Worm (Caenorhabditis elegans) whole organism, midembryonic: ENCODE results near the gene cpr-9.

Experiments
- T22C8.4 ChIP-seq: fragments of 200-800 bp; sonication (Bioruptor generic); IDR thresholded peaks from 2 replicates; pipeline ENCODE4 v1.3.6; 2022; ENCODE audit warnings: missing genetic modification characterization, missing compliant biosample characterization
- cog-1 ChIP-seq: sonication (generic microtip); optimal IDR thresholded peaks from 2 replicates; lab custom pipeline; 2016; ENCODE audit warnings: missing genetic modification characterization, missing compliant biosample characterization
- flt-1 ChIP-seq: fragments of 200-800 bp; sonication (Bioruptor generic); IDR thresholded peaks from 2 replicates; pipeline ENCODE4 v1.3.6; 2022; ENCODE audit warnings: missing genetic modification characterization, missing compliant biosample characterization
- klf-2 ChIP-seq: fragments of 200-800 bp; sonication (Bioruptor generic); conservative IDR thresholded peaks from 2 replicates; pipeline ENCODE4 v1.3.6; 2022; ENCODE audit warnings: missing genetic modification reagents, missing genetic modification characterization, missing compliant biosample characterization
- med-1 ChIP-seq: sonication (generic microtip); optimal IDR thresholded peaks from 2 replicates; lab custom pipeline; 2017; ENCODE audit warnings: missing genetic modification characterization, mild to moderate bottlenecking, missing compliant biosample characterization, antibody characterized with exemption, missing genetic modification reagents; ENCODE audit not compliant: insufficient read depth
- ref-1 ChIP-seq: fragments of 200-800 bp; sonication (Bioruptor generic); conservative IDR thresholded peaks from 2 replicates; pipeline ENCODE4 v1.3.6; 2022; ENCODE audit warnings: missing genetic modification reagents, missing genetic modification characterization, missing compliant biosample characterization
- tab-1 ChIP-seq: fragments of 200-800 bp; sonication (Bioruptor generic); IDR thresholded peaks from 2 replicates; pipeline ENCODE4 v1.3.6; 2022; ENCODE audit warnings: missing genetic modification characterization, missing compliant biosample characterization
- ztf-23 ChIP-seq: fragments of 200-800 bp; sonication (Bioruptor generic); IDR thresholded peaks from 2 replicates; pipeline ENCODE4 v1.3.6; 2022; ENCODE audit warnings: missing genetic modification reagents, missing genetic modification characterization, missing compliant biosample characterization
- ztf-29 ChIP-seq: fragments of 200-800 bp; sonication (Bioruptor generic); IDR thresholded peaks from 2 replicates; pipeline ENCODE4 v1.3.6; 2022; ENCODE audit warnings: missing genetic modification reagents, missing genetic modification characterization, missing compliant biosample characterization

cpr-9 gene

ce11 chrV:12024273-12024672 lies 21.4 kb downstream of the cpr-9 start:
- TF ChIP-seq ref-1 (GFP tag; lab: Robert Waterston, UW) (no peak), tab-1 (GFP tag; lab: Robert Waterston, UW) (peak; percentile 30; the same call in 1 of the 2 replicates)

DNA sequence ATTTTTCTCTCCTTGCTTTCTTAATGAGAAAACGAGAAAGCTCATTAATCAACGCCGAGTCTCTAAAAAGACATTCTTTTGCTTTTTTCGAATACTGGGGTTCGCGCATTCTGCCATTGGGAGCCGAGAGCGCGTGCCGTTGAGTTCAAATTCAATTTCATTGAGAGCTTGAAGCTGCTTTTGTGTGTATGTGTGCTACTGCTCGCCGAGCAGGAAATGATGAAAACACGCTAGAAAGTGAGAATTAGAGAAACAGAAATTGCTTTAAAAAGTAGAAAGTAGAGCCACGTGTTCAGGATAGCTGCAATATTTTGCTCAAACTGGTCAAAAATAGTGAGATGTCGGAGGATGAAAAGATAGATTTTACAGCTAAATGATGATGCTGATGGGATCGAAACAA lies 22.8 kb downstream of the cpr-9 start:
- TF ChIP-seq klf-2, result no peak
- no peak for TF ChIP-seq cog-1

DNA sequence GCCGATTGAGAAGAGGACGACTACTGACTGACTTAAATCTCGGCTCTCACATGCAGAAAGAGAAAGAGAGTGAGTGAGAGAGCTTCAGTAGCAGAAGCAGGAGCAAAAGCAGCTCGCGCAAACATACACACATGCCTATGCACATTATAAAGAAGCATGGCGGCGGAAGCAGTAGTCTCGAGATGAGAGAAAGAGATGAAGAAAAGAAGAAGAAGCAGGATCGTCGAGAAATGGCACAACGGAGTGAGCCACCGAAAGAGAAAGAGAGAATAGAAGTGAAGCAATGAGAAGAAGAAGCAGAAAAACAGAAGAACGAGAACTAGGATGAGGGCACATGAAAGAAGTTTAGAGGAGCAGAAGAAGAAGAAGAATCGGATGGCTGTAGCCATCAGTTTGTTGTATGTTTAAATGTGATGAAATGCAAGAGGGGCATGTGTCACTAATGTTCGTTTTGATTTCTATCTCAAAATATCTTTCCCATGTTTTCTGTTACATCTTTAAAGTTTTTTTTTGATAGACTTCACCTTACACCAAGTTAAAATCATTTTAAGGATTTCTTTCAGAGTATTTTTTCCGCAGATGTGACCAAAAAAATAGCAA lies 24.1 kb downstream of the cpr-9 start:
- TF ChIP-seq T22C8.4 (GFP tag; lab: Robert Waterston, UW), result no peak
- TF ChIP-seq tab-1 (GFP tag; lab: Robert Waterston, UW), result no peak
- no peak for TF ChIP-seq ztf-29
- no peak for TF ChIP-seq ztf-23
- TF ChIP-seq med-1 (GFP tag; lab: Kevin White, UChicago), result no peak
- no peak for TF ChIP-seq ref-1 (GFP tag; lab: Robert Waterston, UW)
- no peak for TF ChIP-seq cog-1
- no peak for TF ChIP-seq flt-1 (GFP tag; lab: Robert Waterston, UW)
- no peak for TF ChIP-seq klf-2

- TF ChIP-seq flt-1 (GFP tag; lab: Robert Waterston, UW), result no peak
- no peak for TF ChIP-seq T22C8.4 (GFP tag; lab: Robert Waterston, UW)
- no peak for TF ChIP-seq med-1 (GFP tag; lab: Kevin White, UChicago)
- TF ChIP-seq ref-1 (GFP tag; lab: Robert Waterston, UW), result no peak
- TF ChIP-seq ztf-29, result no peak
- no peak for TF ChIP-seq tab-1 (GFP tag; lab: Robert Waterston, UW)
- TF ChIP-seq ztf-23, result no peak
- no peak for TF ChIP-seq cog-1
- no peak for TF ChIP-seq klf-2
Measured at ce11 chrV:12028151-12028550, 25.3 kb downstream of the cpr-9 start.

- TF ChIP-seq med-1 (GFP tag; lab: Kevin White, UChicago), result no peak
Measured at ce11 chrV:12032060-12032459, 29.2 kb downstream of the cpr-9 start, which contains the start of gene pkc-1. pkc-1 (minus strand) TSS chrV:12032160.

- TF ChIP-seq klf-2 (no peak), tab-1 (GFP tag; lab: Robert Waterston, UW) (no peak), flt-1 (GFP tag; lab: Robert Waterston, UW) (no peak), med-1 (GFP tag; lab: Kevin White, UChicago) (no peak), ztf-23 (no peak), ref-1 (GFP tag; lab: Robert Waterston, UW) (no peak), T22C8.4 (GFP tag; lab: Robert Waterston, UW) (no peak), ztf-29 (no peak), cog-1 (no peak)
Measured at ce11 chrV:12033841-12034240, 31.0 kb downstream of the cpr-9 start.

DNA sequence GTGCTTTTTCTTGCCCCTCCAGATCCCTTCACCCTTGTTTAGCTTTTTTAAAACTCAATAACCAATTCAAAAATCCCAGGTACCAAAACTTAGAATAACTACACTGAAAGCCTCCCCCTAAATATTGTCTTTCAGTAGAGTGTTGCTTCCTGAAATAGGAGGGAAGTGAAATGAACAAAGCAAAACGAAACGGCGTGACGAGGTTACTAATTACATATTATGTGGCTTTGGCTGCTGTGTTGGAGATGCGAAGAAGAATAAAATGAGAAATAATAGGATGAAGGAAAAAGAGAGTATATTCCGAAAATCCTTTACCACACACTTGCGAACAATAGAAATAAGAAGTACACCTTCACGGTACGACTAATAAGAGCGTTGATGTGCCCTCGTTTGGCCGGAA lies 33.3 kb downstream of the cpr-9 start:
- TF ChIP-seq klf-2 (no peak), cog-1 (no peak), ztf-29 (no peak), ref-1 (GFP tag; lab: Robert Waterston, UW) (no peak), med-1 (GFP tag; lab: Kevin White, UChicago) (no peak), tab-1 (GFP tag; lab: Robert Waterston, UW) (no peak), flt-1 (GFP tag; lab: Robert Waterston, UW) (no peak), ztf-23 (no peak), T22C8.4 (GFP tag; lab: Robert Waterston, UW) (no peak)

ce11 chrV:12037889-12038288 lies 35.0 kb downstream of the cpr-9 start:
- no peak for TF ChIP-seq tab-1 (GFP tag; lab: Robert Waterston, UW)
- no peak for TF ChIP-seq klf-2
- TF ChIP-seq T22C8.4 (GFP tag; lab: Robert Waterston, UW), result no peak
- TF ChIP-seq cog-1, result no peak
- no peak for TF ChIP-seq ztf-23
- no peak for TF ChIP-seq ztf-29
- no peak for TF ChIP-seq flt-1 (GFP tag; lab: Robert Waterston, UW)
- no peak for TF ChIP-seq med-1 (GFP tag; lab: Kevin White, UChicago)
- TF ChIP-seq ref-1 (GFP tag; lab: Robert Waterston, UW), result no peak

ce11 chrV:12038317-12038716 lies 35.5 kb downstream of the cpr-9 start:
- TF ChIP-seq flt-1 (GFP tag; lab: Robert Waterston, UW) (no peak), cog-1 (no peak), ref-1 (GFP tag; lab: Robert Waterston, UW) (no peak), klf-2 (no peak), ztf-23 (no peak), T22C8.4 (GFP tag; lab: Robert Waterston, UW) (no peak), med-1 (GFP tag; lab: Kevin White, UChicago) (no peak), tab-1 (GFP tag; lab: Robert Waterston, UW) (no peak), ztf-29 (no peak)

ce11 chrV:12038783-12039182 lies 35.9 kb downstream of the cpr-9 start:
- TF ChIP-seq ztf-23, result peak; percentile 67; the same call in 1 of the 2 replicates
- TF ChIP-seq flt-1 (GFP tag; lab: Robert Waterston, UW), result 0 out of 2 replicates have a peak, but pooled peaks have one; percentile 36
- no peak for TF ChIP-seq med-1 (GFP tag; lab: Kevin White, UChicago)
- 0 out of 2 replicates have a peak, but pooled peaks have one; percentile 8 for TF ChIP-seq ref-1 (GFP tag; lab: Robert Waterston, UW)

DNA sequence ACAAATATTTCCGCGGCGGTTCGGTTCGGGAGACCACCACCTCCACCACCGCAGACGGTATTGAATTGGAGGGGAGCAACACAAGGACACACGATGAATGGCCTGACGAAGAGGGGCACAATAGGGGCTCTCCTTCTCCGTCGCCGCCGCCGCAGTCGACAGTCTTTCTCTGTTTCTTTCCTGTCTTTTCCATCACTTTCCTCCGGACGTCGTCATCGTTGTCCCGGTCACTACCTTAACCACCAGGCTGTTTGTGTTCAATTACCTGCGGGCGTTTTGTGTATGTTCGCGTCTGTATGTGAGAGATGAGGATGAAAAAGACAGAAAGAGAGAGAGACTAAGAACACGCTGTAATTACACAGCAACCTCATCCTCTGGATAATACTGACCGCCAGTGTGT lies 36.9 kb downstream of the cpr-9 start:
- no peak for TF ChIP-seq flt-1 (GFP tag; lab: Robert Waterston, UW)
